Worm (Caenorhabditis elegans): ENCODE measurements around the gene pap-1.

DNA sequence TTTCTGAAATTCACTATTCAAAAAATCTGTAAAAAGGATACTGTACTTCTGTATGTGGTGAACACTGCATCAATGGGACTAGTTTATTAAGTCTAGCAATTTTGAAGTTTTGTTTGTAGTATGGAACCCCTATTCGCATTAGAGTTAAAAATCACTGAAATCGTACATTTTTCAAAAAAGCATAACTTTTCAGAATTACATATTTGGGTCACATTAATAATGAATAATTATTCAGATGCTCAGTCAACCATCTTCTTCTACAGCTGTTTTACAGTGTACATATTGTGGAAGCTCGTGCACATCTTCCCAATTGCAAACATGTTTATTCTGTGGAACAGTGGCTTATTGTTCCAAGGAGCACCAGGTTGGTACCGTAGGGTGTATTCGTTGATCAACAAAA, 26.9 kb downstream of the pap-1 start:
- no peak for TF ChIP-seq tbx-2 (tag; optimal IDR thresholded peaks at IDR 0.05)
- no peak for TF ChIP-seq ceh-82 (tag; optimal IDR thresholded peaks at IDR 0.05)
- TF ChIP-seq nhr-12 (tag; optimal IDR thresholded peaks at IDR 0.05) = no peak
- no peak for TF ChIP-seq ZK546.5 (tag; optimal IDR thresholded peaks at IDR 0.05)
- TF ChIP-seq ceh-16 (tag; optimal IDR thresholded peaks at IDR 0.05) = no peak
- no peak for TF ChIP-seq nhr-11 (tag; optimal IDR thresholded peaks at IDR 0.05)
- TF ChIP-seq ztf-11 (tag; optimal IDR thresholded peaks at IDR 0.05) = no peak
- no peak for TF ChIP-seq ceh-9 (tag; optimal IDR thresholded peaks at IDR 0.05)
- no peak for TF ChIP-seq nhr-28 (tag; optimal IDR thresholded peaks at IDR 0.05)
- TF ChIP-seq elt-3 (tag; optimal IDR thresholded peaks at IDR 0.05) = no peak
- no peak for TF ChIP-seq nhr-23 (tag; optimal IDR thresholded peaks at IDR 0.05)
- no peak for TF ChIP-seq daf-12 (tag; optimal IDR thresholded peaks at IDR 0.05)

Data from whole organism, L3 larva.